Fruit fly (Drosophila melanogaster) whole organism, larva: Measurements from ENCODE around the gene Sap47.

Experiments
- noc ChIP-seq: fragments of 200-800 bp; sonication (Bioruptor generic); optimal IDR thresholded peaks from 3 replicates; lab custom pipeline; 2019; ENCODE audit warnings: missing biosample characterization, mild to moderate bottlenecking, missing genetic modification characterization, moderate library complexity

Gene Sap47

dm6 chr3R:15984483-15985118 lies 49.7 kb downstream of the Sap47 start:
- TF ChIP-seq noc (tag; lab: Kevin White, UChicago) = no peak

- TF ChIP-seq noc (tag; lab: Kevin White, UChicago) = peak; percentile 58
Measured at dm6 chr3R:15985762-15986214, 50.9 kb downstream of the Sap47 start, which contains the start of gene srp. TSS of gene srp (plus strand) at chr3R:15986152.

dm6 chr3R:15987064-15987649 lies 52.3 kb downstream of the Sap47 start:
- no peak for TF ChIP-seq noc (tag; lab: Kevin White, UChicago)

- no peak for TF ChIP-seq noc (tag; lab: Kevin White, UChicago)
Measured at dm6 chr3R:15988353-15988752, 53.5 kb downstream of the Sap47 start.

- no peak for TF ChIP-seq noc (tag; lab: Kevin White, UChicago)
Measured at dm6 chr3R:15989217-15989921, 54.5 kb downstream of the Sap47 start.

dm6 chr3R:15991593-15991992 lies 56.7 kb downstream of the Sap47 start:
- no peak for TF ChIP-seq noc (tag; lab: Kevin White, UChicago)

dm6 chr3R:15993139-15993804 lies 58.4 kb downstream of the Sap47 start:
- peak; percentile 8 for TF ChIP-seq noc (tag; lab: Kevin White, UChicago)

- TF ChIP-seq noc (tag; lab: Kevin White, UChicago) = no peak
Measured at dm6 chr3R:15993815-15994572, 59.1 kb downstream of the Sap47 start.

- no peak for TF ChIP-seq noc (tag; lab: Kevin White, UChicago)
Measured at dm6 chr3R:15994573-15994869, 59.6 kb downstream of the Sap47 start.

dm6 chr3R:15998972-15999721 lies 64.2 kb downstream of the Sap47 start:
- TF ChIP-seq noc (tag; lab: Kevin White, UChicago) = no peak

dm6 chr3R:16004015-16004414 lies 69.1 kb downstream of the Sap47 start:
- no peak for TF ChIP-seq noc (tag; lab: Kevin White, UChicago)

dm6 chr3R:16004691-16005474 lies 70.0 kb downstream of the Sap47 start:
- TF ChIP-seq noc (tag; lab: Kevin White, UChicago) = peak; percentile 86

dm6 chr3R:16005943-16006342 lies 71.0 kb downstream of the Sap47 start:
- TF ChIP-seq noc (tag; lab: Kevin White, UChicago) = no peak
